Worm (Caenorhabditis elegans): Measurements from ENCODE around the gene K10B2.4.

K10B2.4 gene

ce11 chrII:6327317-6327716, 33.4 kb downstream of the K10B2.4 start:
- TF ChIP-seq nhr-90 (tag; optimal IDR thresholded peaks at IDR 0.05; ENCODE audit: poor library complexity) (peak; percentile 4), elt-2 (tag; optimal IDR thresholded peaks at IDR 0.05) (peak; percentile 97), lin-14 (GFP tag; optimal IDR thresholded peaks at IDR 0.05) (peak; percentile 22), pax-3 (tag; optimal IDR thresholded peaks at IDR 0.05) (peak; percentile 6), nhr-71 (tag; optimal IDR thresholded peaks at IDR 0.05) (peak; percentile 19), efl-1 (optimal IDR thresholded peaks at IDR 0.05) (no peak), efl-1 (GFP tag; optimal IDR thresholded peaks at IDR 0.05 in 1 of 2) (peak in 1 of 2 experiments; percentile 60), efl-3 (GFP tag; optimal IDR thresholded peaks at IDR 0.05) (no peak), nhr-20 (tag; optimal IDR thresholded peaks at IDR 0.05) (peak; percentile 16), fkh-10 (GFP tag; optimal IDR thresholded peaks at IDR 0.05) (no peak), zag-1 (tag; optimal IDR thresholded peaks at IDR 0.05) (no peak), jun-1 (tag; optimal IDR thresholded peaks at IDR 0.05) (peak; percentile 34), lin-35 (GFP tag; optimal IDR thresholded peaks at IDR 0.05) (peak in 1 of 2 experiments; percentile 21), pqm-1 (tag; optimal IDR thresholded peaks at IDR 0.05) (peak; percentile 39), tbx-2 (tag; optimal IDR thresholded peaks at IDR 0.05) (no peak)

- TF ChIP-seq ceh-90 (tag; optimal IDR thresholded peaks at IDR 0.05), result no peak
- no peak for TF ChIP-seq egl-27 (tag; optimal IDR thresholded peaks at IDR 0.05)
- TF ChIP-seq pax-3 (tag; optimal IDR thresholded peaks at IDR 0.05), result no peak
- TF ChIP-seq unc-130 (tag; optimal IDR thresholded peaks at IDR 0.05), result no peak
- no peak for TF ChIP-seq pqm-1 (tag; optimal IDR thresholded peaks at IDR 0.05)
- peak in 1 of 3 experiments; percentile 7 for TF ChIP-seq dpl-1 (GFP tag; optimal IDR thresholded peaks at IDR 0.05)
- TF ChIP-seq nhr-12 (tag; optimal IDR thresholded peaks at IDR 0.05), result no peak
- TF ChIP-seq lsy-2 (tag; optimal IDR thresholded peaks at IDR 0.05), result peak in 1 of 2 experiments; percentile 23
- no peak for TF ChIP-seq ces-1 (GFP tag; optimal IDR thresholded peaks at IDR 0.05)
- TF ChIP-seq blmp-1 (tag; optimal IDR thresholded peaks at IDR 0.05), result peak; percentile 68
- peak; percentile 10 for TF ChIP-seq snu-23 (GFP tag; optimal IDR thresholded peaks at IDR 0.05)
- no peak for TF ChIP-seq efl-1 (optimal IDR thresholded peaks at IDR 0.05)
- peak in 1 of 2 experiments; percentile 94 for TF ChIP-seq efl-1 (GFP tag; optimal IDR thresholded peaks at IDR 0.05 in 1 of 2)
- TF ChIP-seq dsc-1 (tag; optimal IDR thresholded peaks at IDR 0.05), result no peak
- no peak for TF ChIP-seq ceh-82 (tag; optimal IDR thresholded peaks at IDR 0.05)
- TF ChIP-seq elt-3 (tag; optimal IDR thresholded peaks at IDR 0.05), result peak in 1 of 6 experiments; percentile 63
- peak; percentile 46 for TF ChIP-seq lin-14 (GFP tag; optimal IDR thresholded peaks at IDR 0.05)
- peak in 1 of 2 experiments; percentile 37 for TF ChIP-seq lin-35 (GFP tag; optimal IDR thresholded peaks at IDR 0.05)
- TF ChIP-seq lir-3 (tag; optimal IDR thresholded peaks at IDR 0.05; ENCODE audit: poor library complexity), result no peak
- no peak for TF ChIP-seq nhr-85 (tag)
These were observed 36.7 kb downstream of the K10B2.4 start, which contains the start of gene sma-6 for ce11 chrII:6324086-6324485. sma-6 (plus strand) TSS chrII:6324484.

ce11 chrII:6322979-6323378, 37.8 kb downstream of the K10B2.4 start, which contains the start of gene C32D5.4:
C32D5.4 (minus strand) TSS chrII:6323079.
- TF ChIP-seq unc-86 (tag; optimal IDR thresholded peaks at IDR 0.05) (no peak), C34B4.2 (tag; optimal IDR thresholded peaks at IDR 0.05) (no peak), nhr-76 (tag; optimal IDR thresholded peaks at IDR 0.05) (no peak), zag-1 (tag; optimal IDR thresholded peaks at IDR 0.05) (no peak), nhr-90 (tag; optimal IDR thresholded peaks at IDR 0.05; ENCODE audit: poor library complexity) (no peak), blmp-1 (tag; optimal IDR thresholded peaks at IDR 0.05) (no peak), egl-27 (tag; optimal IDR thresholded peaks at IDR 0.05) (no peak), ets-5 (GFP tag; IDR thresholded peaks at IDR 0.05) (no peak), sptf-1 (tag; optimal IDR thresholded peaks at IDR 0.05) (no peak), nhr-28 (tag; optimal IDR thresholded peaks at IDR 0.05) (no peak), efl-3 (GFP tag; optimal IDR thresholded peaks at IDR 0.05) (no peak), swsn-7 (tag; optimal IDR thresholded peaks at IDR 0.05) (no peak), sup-37 (GFP tag; optimal IDR thresholded peaks at IDR 0.05) (no peak), ztf-4 (tag; optimal IDR thresholded peaks at IDR 0.05) (no peak), nhr-20 (tag; optimal IDR thresholded peaks at IDR 0.05) (no peak), ceh-63 (GFP tag; optimal IDR thresholded peaks at IDR 0.05) (no peak), irx-1 (tag; optimal IDR thresholded peaks at IDR 0.05) (no peak), zip-4 (GFP tag; optimal IDR thresholded peaks at IDR 0.05) (no peak), efl-1 (optimal IDR thresholded peaks at IDR 0.05) (no peak), efl-1 (GFP tag; optimal IDR thresholded peaks at IDR 0.05 in 1 of 2) (no peak), nhr-237 (tag; optimal IDR thresholded peaks at IDR 0.05) (no peak)
